Worm (Caenorhabditis elegans) whole organism, L4 larva: ENCODE results near the gene K12H6.6.

Experiments
- fkh-10 ChIP-seq: fragments of 150-350 bp; optimal IDR thresholded peaks from 2 replicates; lab custom pipeline; 2014; ENCODE audit warnings: missing biosample characterization, missing genetic modification reagents, missing genetic modification characterization
- nhr-237 ChIP-seq: sonication (generic microtip); optimal IDR thresholded peaks from 2 replicates; lab custom pipeline; 2017; ENCODE audit warnings: missing biosample characterization, missing genetic modification characterization
- unc-62 ChIP-seq, 3 experiments: fragments of 150-350 bp in 1 of 3; sonication (generic microtip); optimal IDR thresholded peaks in 2 of 3; peaks in 1 of 3; 1 replicate in 1 of 3; 2 replicates in 2 of 3; lab custom pipeline; 2014 to 2017; ENCODE audit warnings: missing biosample characterization in 3 of 3, missing genetic modification characterization in 3 of 3, missing genetic modification reagents in 3 of 3, missing genotype in 1 of 3

DNA sequence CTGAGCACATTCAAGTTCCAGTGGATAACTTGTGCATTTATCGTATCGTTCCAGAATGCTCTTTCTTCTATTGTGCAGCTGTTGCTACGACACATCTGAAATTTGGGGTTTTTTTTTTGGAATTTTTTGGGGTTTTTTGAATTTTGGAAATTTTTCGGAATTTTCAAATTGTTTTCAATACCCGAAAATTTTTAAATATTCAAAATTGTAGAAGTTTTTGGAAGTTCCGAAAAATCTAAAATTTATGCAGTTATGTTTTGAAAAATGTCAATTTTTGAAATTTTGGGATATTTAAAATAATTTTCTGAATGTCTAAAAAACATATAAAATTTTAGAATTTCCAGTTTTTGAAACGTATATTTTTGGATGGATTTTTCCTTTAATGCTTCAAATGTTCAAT, 40.8 kb upstream of the K12H6.6 start, which contains the start of gene Y110A2AL.10:
- no peak for TF ChIP-seq nhr-237 (tag; lab: Kevin White, UChicago)
- no peak for TF ChIP-seq fkh-10 (GFP tag; lab: Kevin White, UChicago)
- TF ChIP-seq unc-62 (GFP tag; optimal IDR thresholded peaks at IDR 0.05 in 1 of 2; lab: Kevin White, UChicago) = no peak
- TF ChIP-seq unc-62 (tag; optimal IDR thresholded peaks at IDR 0.05; lab: Kevin White, UChicago) = no peak
